Worm (Caenorhabditis elegans) whole organism, L2 larva: Measurements from ENCODE around the gene B0222.5.

Experiments
- C34F6.9 ChIP-seq: fragments of 150-350 bp; optimal IDR thresholded peaks from 2 replicates; lab custom pipeline; 2014; ENCODE audit warnings: missing biosample characterization, missing genetic modification characterization
- F13H6.1 ChIP-seq: sonication (generic microtip); optimal IDR thresholded peaks from 2 replicates; lab custom pipeline; 2016; ENCODE audit warnings: missing genetic modification characterization, missing compliant biosample characterization
- Y55F3AM.14 ChIP-seq: fragments of 200-800 bp; sonication (Bioruptor generic); optimal IDR thresholded peaks from 2 replicates; lab custom pipeline; 2018; ENCODE audit warnings: mild to moderate bottlenecking, missing genetic modification characterization, missing compliant biosample characterization
- ZK546.5 ChIP-seq: sonication (generic microtip); optimal IDR thresholded peaks from 2 replicates; lab custom pipeline; 2017; ENCODE audit warnings: missing biosample characterization, missing genetic modification characterization
- ama-1 ChIP-seq: fragments of 150-350 bp; optimal IDR thresholded peaks from 2 replicates; lab custom pipeline; 2018; ENCODE audit warnings: inconsistent platforms
- blmp-1 ChIP-seq: sonication (generic microtip); optimal IDR thresholded peaks from 2 replicates; lab custom pipeline; 2017; ENCODE audit warnings: missing genetic modification characterization, mild to moderate bottlenecking, missing compliant biosample characterization, antibody characterized with exemption, moderate library complexity; ENCODE audit not compliant: insufficient read depth
- ceh-16 ChIP-seq: fragments of 150-350 bp; optimal IDR thresholded peaks from 2 replicates; lab custom pipeline; 2014; ENCODE audit warnings: missing biosample characterization, missing genetic modification characterization
- crh-2 ChIP-seq: sonication (generic microtip); optimal IDR thresholded peaks from 2 replicates; lab custom pipeline; 2017; ENCODE audit warnings: missing biosample characterization, missing genetic modification characterization
- dmd-4 ChIP-seq: sonication (generic microtip); optimal IDR thresholded peaks from 2 replicates; lab custom pipeline; 2017; ENCODE audit warnings: missing biosample characterization, missing genetic modification characterization
- egl-27 ChIP-seq: sonication (generic microtip); optimal IDR thresholded peaks from 3 replicates; lab custom pipeline; 2017; ENCODE audit warnings: missing biosample characterization, missing genetic modification reagents, missing genetic modification characterization
- elt-1 ChIP-seq: fragments of 150-350 bp; optimal IDR thresholded peaks from 2 replicates; lab custom pipeline; 2014; ENCODE audit warnings: missing biosample characterization, missing genetic modification characterization
- elt-3 ChIP-seq: sonication (generic microtip); optimal IDR thresholded peaks from 2 replicates; lab custom pipeline; 2017; ENCODE audit warnings: missing biosample characterization, missing genetic modification characterization
- lin-11 ChIP-seq: fragments of 150-350 bp; sonication (generic microtip); optimal IDR thresholded peaks from 2 replicates; lab custom pipeline; 2014; ENCODE audit warnings: missing biosample characterization, missing genetic modification characterization, inconsistent platforms, mixed read lengths
- lin-39 ChIP-seq: fragments of 150-350 bp; optimal IDR thresholded peaks from 2 replicates; lab custom pipeline; 2014; ENCODE audit warnings: missing biosample characterization, missing genetic modification reagents, missing genetic modification characterization
- mbf-1 ChIP-seq: sonication (generic microtip); optimal IDR thresholded peaks from 2 replicates; lab custom pipeline; 2017; ENCODE audit warnings: missing biosample characterization, missing genetic modification characterization
- mdl-1 ChIP-seq, 2 experiments: fragments of 150-350 bp in 1 of 2; sonication (generic microtip) in 1 of 2; optimal IDR thresholded peaks; 2 replicates each; lab custom pipeline; 2017; ENCODE audit warnings: missing biosample characterization in 2 of 2, missing genetic modification characterization in 2 of 2
- nhr-11 ChIP-seq: fragments of 150-350 bp; optimal IDR thresholded peaks from 2 replicates; lab custom pipeline; 2014; ENCODE audit warnings: missing biosample characterization, missing genetic modification characterization
- nhr-12 ChIP-seq: fragments of 150-350 bp; optimal IDR thresholded peaks from 2 replicates; lab custom pipeline; 2014; ENCODE audit warnings: missing biosample characterization, missing genetic modification characterization
- nhr-129 ChIP-seq: fragments of 150-350 bp; optimal IDR thresholded peaks from 2 replicates; lab custom pipeline; 2014; ENCODE audit warnings: missing biosample characterization, missing genetic modification characterization
- nhr-21 ChIP-seq: fragments of 150-350 bp; optimal IDR thresholded peaks from 2 replicates; lab custom pipeline; 2014; ENCODE audit warnings: missing biosample characterization, missing genetic modification characterization
- nhr-237 ChIP-seq: fragments of 150-350 bp; optimal IDR thresholded peaks from 2 replicates; lab custom pipeline; 2014; ENCODE audit warnings: missing biosample characterization, missing genetic modification characterization
- nhr-25 ChIP-seq: fragments of 150-350 bp; sonication (generic microtip); optimal IDR thresholded peaks from 3 replicates; lab custom pipeline; 2014; ENCODE audit warnings: missing biosample characterization, missing genetic modification characterization
- nhr-6 ChIP-seq: fragments of 150-350 bp; optimal IDR thresholded peaks from 2 replicates; lab custom pipeline; 2014; ENCODE audit warnings: missing biosample characterization, missing genetic modification characterization
- nhr-77 ChIP-seq: fragments of 150-350 bp; optimal IDR thresholded peaks from 2 replicates; lab custom pipeline; 2014; ENCODE audit warnings: missing biosample characterization, missing genetic modification characterization
- peb-1 ChIP-seq: fragments of 150-350 bp; optimal IDR thresholded peaks from 2 replicates; lab custom pipeline; 2014; ENCODE audit warnings: missing biosample characterization, missing genetic modification characterization
- sem-4 ChIP-seq: fragments of 150-350 bp; optimal IDR thresholded peaks from 2 replicates; lab custom pipeline; 2014; ENCODE audit warnings: missing biosample characterization, missing genetic modification reagents, missing genetic modification characterization
- skn-1 ChIP-seq: sonication (generic microtip); optimal IDR thresholded peaks from 2 replicates; lab custom pipeline; 2017; ENCODE audit warnings: missing biosample characterization, missing genetic modification characterization
- sma-9 ChIP-seq, 2 experiments: fragments of 150-350 bp in 1 of 2; sonication (generic microtip) in 1 of 2; optimal IDR thresholded peaks; 2 replicates each; lab custom pipeline; 2014 to 2016; ENCODE audit warnings: missing genetic modification characterization in 2 of 2, mild to moderate bottlenecking in 1 of 2, missing biosample characterization in 1 of 2, missing compliant biosample characterization in 1 of 2, missing genetic modification reagents in 1 of 2, moderate library complexity in 1 of 2
- snpc-4 ChIP-seq: fragments of 150-350 bp; optimal IDR thresholded peaks from 2 replicates; lab custom pipeline; 2014; ENCODE audit warnings: missing biosample characterization, missing genetic modification characterization
- unc-39 ChIP-seq: fragments of 150-350 bp; optimal IDR thresholded peaks from 2 replicates; lab custom pipeline; 2014; ENCODE audit warnings: missing biosample characterization, missing genetic modification characterization
- zag-1 ChIP-seq: fragments of 150-350 bp; optimal IDR thresholded peaks from 2 replicates; lab custom pipeline; 2014; ENCODE audit warnings: missing biosample characterization, missing genetic modification characterization
- ztf-1 ChIP-seq: fragments of 200-800 bp; sonication (Bioruptor generic); conservative IDR thresholded peaks from 2 replicates; pipeline ENCODE4 v1.3.6; 2022; ENCODE audit warnings: missing genetic modification characterization, missing compliant biosample characterization
- ztf-11 ChIP-seq: sonication (generic microtip); optimal IDR thresholded peaks from 2 replicates; lab custom pipeline; 2017; ENCODE audit warnings: missing biosample characterization, missing genetic modification characterization
- ztf-4 ChIP-seq: fragments of 150-350 bp; optimal IDR thresholded peaks from 2 replicates; lab custom pipeline; 2014; ENCODE audit warnings: missing biosample characterization, missing genetic modification characterization

The B0222.5 gene

ce11 chrV:9194055-9194454, 39.4 kb upstream of the B0222.5 start (continued):
- TF ChIP-seq nhr-77 (tag; lab: Kevin White, UChicago): no peak
- no peak for TF ChIP-seq ztf-1
- TF ChIP-seq unc-39 (tag; lab: Kevin White, UChicago): no peak
- no peak for TF ChIP-seq sma-9 (GFP tag; optimal IDR thresholded peaks at IDR 0.05; lab: Kevin White, UChicago)
- no peak for TF ChIP-seq sma-9 (tag; optimal IDR thresholded peaks at IDR 0.05; lab: Kevin White, UChicago)
- no peak for TF ChIP-seq crh-2 (tag; lab: Kevin White, UChicago)
- no peak for TF ChIP-seq nhr-12 (tag; lab: Kevin White, UChicago)
- peak in 1 of 2 experiments; percentile 5 for TF ChIP-seq mdl-1 (tag; optimal IDR thresholded peaks at IDR 0.05; lab: Kevin White, UChicago)
- no peak for TF ChIP-seq ZK546.5 (tag; lab: Kevin White, UChicago)
- TF ChIP-seq nhr-129: no peak
- no peak for TF ChIP-seq ceh-16 (tag; lab: Kevin White, UChicago)

ce11 chrV:9191406-9191805, 36.7 kb upstream of the B0222.5 start, which contains the start of gene sphr-1:
sphr-1 (plus strand) TSS chrV:9191610.
- no peak for TF ChIP-seq nhr-12 (tag; lab: Kevin White, UChicago)
- peak; percentile 13 for TF ChIP-seq zag-1

ce11 chrV:9186028-9186427, 31.4 kb upstream of the B0222.5 start:
- TF ChIP-seq nhr-6 (tag; lab: Kevin White, UChicago): no peak
- TF ChIP-seq crh-2 (tag; lab: Kevin White, UChicago): no peak
- no peak for TF ChIP-seq blmp-1 (tag; lab: Kevin White, UChicago)
- no peak for TF ChIP-seq lin-11
- TF ChIP-seq ZK546.5 (tag; lab: Kevin White, UChicago): no peak

ce11 chrV:9183718-9184441, 29.2 kb upstream of the B0222.5 start:
- no peak for TF ChIP-seq Y55F3AM.14
- TF ChIP-seq, all 48 proteins: peak for 0

ce11 chrV:9181669-9182250, 27.1 kb upstream of the B0222.5 start, which contains the start of gene ptr-1:
ptr-1 (minus strand) TSS chrV:9181719.
- no peak for TF ChIP-seq skn-1
- no peak for TF ChIP-seq ztf-11 (tag; lab: Kevin White, UChicago)
- TF ChIP-seq nhr-11: no peak
- no peak for TF ChIP-seq nhr-25
- no peak for TF ChIP-seq C34F6.9 (tag; lab: Kevin White, UChicago)
- TF ChIP-seq elt-3 (tag; lab: Kevin White, UChicago): no peak
- no peak for TF ChIP-seq lin-39 (tag; lab: Kevin White, UChicago)
- no peak for TF ChIP-seq egl-27 (tag; lab: Kevin White, UChicago)
- TF ChIP-seq ama-1 (lab: Kevin White, UChicago): no peak
- no peak for TF ChIP-seq ceh-16 (tag; lab: Kevin White, UChicago)
- TF ChIP-seq nhr-237: no peak
- no peak for TF ChIP-seq nhr-21 (tag; lab: Kevin White, UChicago)
- no peak for TF ChIP-seq sem-4 (tag; lab: Kevin White, UChicago)
- no peak for TF ChIP-seq ztf-4
- TF ChIP-seq peb-1 (tag; lab: Kevin White, UChicago): no peak
- no peak for TF ChIP-seq elt-1 (tag; lab: Kevin White, UChicago)
- TF ChIP-seq F13H6.1 (tag; lab: Kevin White, UChicago): no peak
- TF ChIP-seq mbf-1: no peak
- TF ChIP-seq dmd-4 (tag; lab: Kevin White, UChicago): no peak
- TF ChIP-seq snpc-4 (tag; lab: Kevin White, UChicago): no peak
